Worm (Caenorhabditis elegans) whole organism, L3 larva: ENCODE measurements around the gene lin-37.

Experiments
- R02D3.7 ChIP-seq: fragments of 150-350 bp; optimal IDR thresholded peaks from 2 replicates; lab custom pipeline; 2014; ENCODE audit warnings: missing biosample characterization, missing genetic modification characterization
- ama-1 ChIP-seq: fragments of 150-350 bp; optimal IDR thresholded peaks from 2 replicates; lab custom pipeline; 2018
- ceh-16 ChIP-seq: sonication (generic microtip); optimal IDR thresholded peaks from 2 replicates; lab custom pipeline; 2017; ENCODE audit warnings: missing biosample characterization, missing genetic modification characterization
- ceh-28 ChIP-seq: fragments of 150-350 bp; optimal IDR thresholded peaks from 2 replicates; lab custom pipeline; 2014; ENCODE audit warnings: missing biosample characterization, missing genetic modification reagents, missing genetic modification characterization
- ceh-82 ChIP-seq: fragments of 150-350 bp; optimal IDR thresholded peaks from 2 replicates; lab custom pipeline; 2014; ENCODE audit warnings: missing biosample characterization, missing genetic modification characterization
- ceh-9 ChIP-seq: sonication (generic microtip); optimal IDR thresholded peaks from 2 replicates; lab custom pipeline; 2018; ENCODE audit warnings: missing biosample characterization, missing genetic modification characterization
- daf-12 ChIP-seq: fragments of 150-350 bp; optimal IDR thresholded peaks from 2 replicates; lab custom pipeline; 2014; ENCODE audit warnings: missing biosample characterization, missing genetic modification reagents, missing genetic modification characterization
- egl-5 ChIP-seq: fragments of 150-350 bp; optimal IDR thresholded peaks from 2 replicates; lab custom pipeline; 2017; ENCODE audit warnings: missing biosample characterization, missing genetic modification reagents, missing genetic modification characterization, inconsistent platforms
- elt-1 ChIP-seq: fragments of 150-350 bp; optimal IDR thresholded peaks from 2 replicates; lab custom pipeline; 2014; ENCODE audit warnings: missing biosample characterization, missing genetic modification characterization
- elt-2 ChIP-seq: sonication (generic microtip); optimal IDR thresholded peaks from 2 replicates; lab custom pipeline; 2016; ENCODE audit warnings: missing genetic modification reagents, mild to moderate bottlenecking, missing genetic modification characterization, missing compliant biosample characterization
- elt-3 ChIP-seq, 3 experiments: fragments of 150-350 bp in 1 of 3; sonication (generic microtip) in 2 of 3; optimal IDR thresholded peaks; 2 replicates in 2 of 3; 4 replicates in 1 of 3; lab custom pipeline; 2014 to 2017; ENCODE audit warnings: missing biosample characterization in 3 of 3, missing genetic modification characterization in 3 of 3
- hmg-11 ChIP-seq: sonication (generic microtip); optimal IDR thresholded peaks from 2 replicates; lab custom pipeline; 2016; ENCODE audit warnings: missing genetic modification characterization, missing compliant biosample characterization
- jun-1 ChIP-seq: fragments of 150-350 bp; optimal IDR thresholded peaks from 2 replicates; lab custom pipeline; 2014; ENCODE audit warnings: missing biosample characterization, missing genetic modification reagents, missing genetic modification characterization
- lin-15B ChIP-seq: fragments of 150-350 bp; optimal IDR thresholded peaks from 2 replicates; lab custom pipeline; 2014; ENCODE audit warnings: missing biosample characterization, missing genetic modification characterization
- lin-39 ChIP-seq: fragments of 150-350 bp; optimal IDR thresholded peaks from 2 replicates; lab custom pipeline; 2018; ENCODE audit warnings: missing biosample characterization, missing genetic modification reagents, missing genetic modification characterization
- lsy-12 ChIP-seq: sonication (generic microtip); optimal IDR thresholded peaks from 2 replicates; lab custom pipeline; 2016; ENCODE audit warnings: mild to moderate bottlenecking, missing genetic modification characterization, missing compliant biosample characterization
- mdl-1 ChIP-seq: fragments of 150-350 bp; optimal IDR thresholded peaks from 2 replicates; lab custom pipeline; 2014; ENCODE audit warnings: missing biosample characterization, missing genetic modification characterization
- mml-1 ChIP-seq: fragments of 150-350 bp; sonication (generic microtip); optimal IDR thresholded peaks from 3 replicates; lab custom pipeline; 2014; ENCODE audit warnings: missing biosample characterization, missing genetic modification characterization
- nfya-1 ChIP-seq: sonication (generic microtip); optimal IDR thresholded peaks from 2 replicates; lab custom pipeline; 2017; ENCODE audit warnings: missing genetic modification characterization, mild to moderate bottlenecking, missing compliant biosample characterization, antibody characterized with exemption, moderate library complexity; ENCODE audit not compliant: insufficient read depth
- nhr-11 ChIP-seq: fragments of 150-350 bp; optimal IDR thresholded peaks from 2 replicates; lab custom pipeline; 2014; ENCODE audit warnings: missing biosample characterization, missing genetic modification characterization
- nhr-23 ChIP-seq: fragments of 150-350 bp; optimal IDR thresholded peaks from 2 replicates; lab custom pipeline; 2014; ENCODE audit warnings: missing biosample characterization, missing genetic modification reagents, missing genetic modification characterization
- nhr-237 ChIP-seq: fragments of 150-350 bp; optimal IDR thresholded peaks from 2 replicates; lab custom pipeline; 2014; ENCODE audit warnings: missing biosample characterization, missing genetic modification characterization
- nhr-25 ChIP-seq: sonication (generic microtip); optimal IDR thresholded peaks from 2 replicates; lab custom pipeline; 2017; ENCODE audit warnings: missing biosample characterization, missing genetic modification characterization
- nhr-28 ChIP-seq: fragments of 150-350 bp; optimal IDR thresholded peaks from 2 replicates; lab custom pipeline; 2014; ENCODE audit warnings: missing biosample characterization, missing genetic modification characterization
- nhr-43 ChIP-seq: sonication (generic microtip); optimal IDR thresholded peaks from 2 replicates; lab custom pipeline; 2016; ENCODE audit warnings: mild to moderate bottlenecking, missing genetic modification characterization, missing compliant biosample characterization; ENCODE audit not compliant: poor library complexity, severe bottlenecking
- pha-4 ChIP-seq: fragments of 150-350 bp; optimal IDR thresholded peaks from 2 replicates; lab custom pipeline; 2014; ENCODE audit warnings: missing biosample characterization, missing genetic modification reagents, missing genetic modification characterization
- sea-2 ChIP-seq: fragments of 150-350 bp; sonication (generic microtip); optimal IDR thresholded peaks from 4 replicates; lab custom pipeline; 2014; ENCODE audit warnings: missing biosample characterization, missing genetic modification reagents, missing genetic modification characterization
- skn-1 ChIP-seq: fragments of 150-350 bp; optimal IDR thresholded peaks from 2 replicates; lab custom pipeline; 2014; ENCODE audit warnings: missing biosample characterization, missing genetic modification characterization
- snpc-4 ChIP-seq: fragments of 150-350 bp; optimal IDR thresholded peaks from 2 replicates; lab custom pipeline; 2014; ENCODE audit warnings: missing biosample characterization, missing genetic modification characterization
- unc-39 ChIP-seq: sonication (generic microtip); optimal IDR thresholded peaks from 4 replicates; lab custom pipeline; 2017; ENCODE audit warnings: missing biosample characterization, missing genetic modification characterization
- unc-62 ChIP-seq: fragments of 150-350 bp; sonication (generic microtip); optimal IDR thresholded peaks from 4 replicates; lab custom pipeline; 2014; ENCODE audit warnings: missing biosample characterization, missing genetic modification reagents, missing genetic modification characterization
- zag-1 ChIP-seq: fragments of 150-350 bp; optimal IDR thresholded peaks from 2 replicates; lab custom pipeline; 2014; ENCODE audit warnings: missing biosample characterization, missing genetic modification characterization
- ztf-4 ChIP-seq: fragments of 150-350 bp; optimal IDR thresholded peaks from 2 replicates; lab custom pipeline; 2014; ENCODE audit warnings: missing biosample characterization, missing genetic modification characterization

Gene lin-37

ce11 chrIII:7076386-7076785 is 4.0 kb upstream of the lin-37 start, which contains the start of gene ZK418.13:
ZK418.13 (minus strand) TSS chrIII:7076486.
- TF ChIP-seq lin-15B (tag; lab: Kevin White, UChicago): no peak
- no peak for TF ChIP-seq nhr-11 (tag; lab: Kevin White, UChicago)
- no peak for TF ChIP-seq unc-39
- no peak for TF ChIP-seq ama-1
- TF ChIP-seq hmg-11 (tag; lab: Kevin White, UChicago): no peak
- no peak for TF ChIP-seq zag-1 (tag; lab: Kevin White, UChicago)
- no peak for TF ChIP-seq egl-5 (tag; lab: Kevin White, UChicago)
- TF ChIP-seq mml-1 (tag; lab: Kevin White, UChicago): no peak
- TF ChIP-seq ceh-82: no peak
- TF ChIP-seq ceh-28 (tag; lab: Kevin White, UChicago): no peak
- no peak for TF ChIP-seq jun-1

DNA sequence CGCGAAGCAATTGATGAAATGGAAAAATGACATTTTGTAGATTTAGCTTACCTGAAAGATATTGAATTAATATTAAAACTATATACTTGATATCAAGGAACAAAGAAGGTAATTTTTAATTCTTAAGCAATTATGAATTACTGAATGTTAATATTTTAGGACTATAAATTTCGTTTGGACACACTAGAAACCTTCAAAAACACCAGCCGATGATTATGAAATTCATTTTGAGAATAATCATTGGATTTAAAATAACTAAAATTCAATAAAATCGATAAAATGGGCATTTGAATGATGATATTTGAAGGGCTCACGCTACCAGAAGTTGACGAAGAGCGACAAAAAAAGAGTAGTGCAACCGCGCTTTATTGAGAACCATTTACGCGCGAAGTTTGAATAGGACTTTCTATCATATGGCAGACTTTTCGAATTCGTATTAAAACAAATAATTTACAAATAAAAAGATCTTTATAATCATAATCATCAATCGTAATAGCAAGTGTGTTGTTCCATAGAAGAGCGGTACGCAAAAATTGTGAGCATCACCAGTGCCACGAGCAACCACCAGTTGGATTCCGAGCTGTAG is 1.5 kb upstream of the lin-37 start, which contains the start of gene ZK418.5:
Gene ZK418.5 (minus strand): TSS at position 51 of the 586 bp plus-strand sequence.
- TF ChIP-seq nfya-1 (peak; percentile 53), elt-2 (tag; lab: Kevin White, UChicago) (peak; percentile 20), nhr-25 (peak; percentile 14), elt-3 (tag; optimal IDR thresholded peaks at IDR 0.05; lab: Kevin White, UChicago) (no peak), R02D3.7 (tag; lab: Kevin White, UChicago) (peak; percentile 16), lin-15B (tag; lab: Kevin White, UChicago) (peak; percentile 62), ceh-9 (tag; lab: Kevin White, UChicago) (no peak), jun-1 (no peak), lin-39 (tag; lab: Kevin White, UChicago) (peak; percentile 9), pha-4 (tag; lab: Kevin White, UChicago) (peak; percentile 63), nhr-23 (tag; lab: Kevin White, UChicago) (peak; percentile 34), lsy-12 (tag; lab: Kevin White, UChicago) (no peak)

ce11 chrIII:7069981-7070380 is 2.4 kb downstream of the lin-37 start, which contains the start of gene tmem-17:
tmem-17 (plus strand) TSS chrIII:7070281.
- no peak for TF ChIP-seq lsy-12 (tag; lab: Kevin White, UChicago)
- no peak for TF ChIP-seq egl-5 (tag; lab: Kevin White, UChicago)
- no peak for TF ChIP-seq unc-62 (GFP tag; lab: Kevin White, UChicago)
- no peak for TF ChIP-seq jun-1
- TF ChIP-seq skn-1 (tag; lab: Kevin White, UChicago): no peak
- no peak for TF ChIP-seq sea-2 (GFP tag; lab: Kevin White, UChicago)
- TF ChIP-seq nhr-43 (tag; lab: Kevin White, UChicago): no peak
- TF ChIP-seq unc-39: no peak
- no peak for TF ChIP-seq nfya-1
- TF ChIP-seq mdl-1 (tag; lab: Kevin White, UChicago): no peak
- TF ChIP-seq ceh-28 (tag; lab: Kevin White, UChicago): no peak
- TF ChIP-seq ceh-16: no peak
- no peak for TF ChIP-seq daf-12 (tag; lab: Kevin White, UChicago)
- no peak for TF ChIP-seq elt-1 (tag; lab: Kevin White, UChicago)
- no peak for TF ChIP-seq nhr-237
- TF ChIP-seq nhr-25: no peak
- TF ChIP-seq ceh-9 (tag; lab: Kevin White, UChicago): no peak
- no peak for TF ChIP-seq zag-1 (tag; lab: Kevin White, UChicago)
- TF ChIP-seq, all 47 proteins: peak for 0

ce11 chrIII:7068520-7069113 is 3.7 kb downstream of the lin-37 start, which contains the start of the genes ubc-18 and R01H2.8:
ubc-18 (minus strand) TSS chrIII:7068570.
R01H2.8 (plus strand) TSS chrIII:7069063.
- TF ChIP-seq elt-3 (tag; optimal IDR thresholded peaks at IDR 0.05; lab: Kevin White, UChicago) (no peak), pha-4 (tag; lab: Kevin White, UChicago) (peak; percentile 69), nhr-28 (tag; lab: Kevin White, UChicago) (no peak), nfya-1 (peak; percentile 46), hmg-11 (tag; lab: Kevin White, UChicago) (peak; percentile 55), snpc-4 (peak; percentile 32), ztf-4 (tag; lab: Kevin White, UChicago) (no peak), nhr-23 (tag; lab: Kevin White, UChicago) (peak; percentile 25), lin-15B (tag; lab: Kevin White, UChicago) (peak; percentile 52)
